Worm (Caenorhabditis elegans) whole organism, mixed stage, embryonic: ENCODE measurements around the gene ZK688.9.
A peak's percentile ranks its signal among the peaks of the same experiment; 100 is the strongest.

Source experiments
- M03D4.4 ChIP-seq: sonication (generic microtip); optimal IDR thresholded peaks from 2 replicates; lab custom pipeline; 2017; ENCODE audit warnings: mild to moderate bottlenecking, missing genetic modification characterization, missing compliant biosample characterization
- bed-3 ChIP-seq: fragments of 200-800 bp; sonication (Bioruptor generic); optimal IDR thresholded peaks from 3 replicates; lab custom pipeline; 2018; ENCODE audit warnings: mild to moderate bottlenecking, missing genetic modification characterization, moderate library complexity, missing compliant biosample characterization
- ceh-39 ChIP-seq: fragments of 150-350 bp; optimal IDR thresholded peaks from 2 replicates; lab custom pipeline; 2014; ENCODE audit warnings: missing biosample characterization, missing genetic modification characterization
- ceh-43 ChIP-seq: fragments of 200-800 bp; sonication (Bioruptor generic); optimal IDR thresholded peaks from 2 replicates; lab custom pipeline; 2018; ENCODE audit warnings: mild to moderate bottlenecking, missing genetic modification characterization, moderate library complexity, missing compliant biosample characterization
- ceh-83 ChIP-seq: fragments of 200-800 bp; sonication (Bioruptor generic); optimal IDR thresholded peaks from 2 replicates; lab custom pipeline; 2018; ENCODE audit warnings: mild to moderate bottlenecking, missing genetic modification characterization, missing compliant biosample characterization
- ces-1 ChIP-seq: fragments of 150-350 bp; optimal IDR thresholded peaks from 2 replicates; lab custom pipeline; 2014; ENCODE audit warnings: missing biosample characterization, missing genetic modification reagents, missing genetic modification characterization
- cnd-1 ChIP-seq: fragments of 200-800 bp; sonication (Bioruptor generic); optimal IDR thresholded peaks from 2 replicates; lab custom pipeline; 2018; ENCODE audit warnings: mild to moderate bottlenecking, missing genetic modification characterization, missing compliant biosample characterization
- drap-1 ChIP-seq: fragments of 200-800 bp; sonication (Bioruptor generic); optimal IDR thresholded peaks from 3 replicates; lab custom pipeline; 2018; ENCODE audit warnings: mild to moderate bottlenecking, missing genetic modification characterization, missing compliant biosample characterization
- elt-1 ChIP-seq: sonication (generic microtip); optimal IDR thresholded peaks from 2 replicates; lab custom pipeline; 2017; ENCODE audit warnings: missing genetic modification characterization, mild to moderate bottlenecking, missing compliant biosample characterization, antibody characterized with exemption, moderate library complexity, borderline replicate concordance; ENCODE audit not compliant: insufficient read depth
- elt-3 ChIP-seq: fragments of 150-350 bp; optimal IDR thresholded peaks from 2 replicates; lab custom pipeline; 2014; ENCODE audit warnings: missing biosample characterization, missing genetic modification characterization
- flh-1 ChIP-seq: fragments of 200-800 bp; sonication (Bioruptor generic); optimal IDR thresholded peaks from 2 replicates; lab custom pipeline; 2018; ENCODE audit warnings: mild to moderate bottlenecking, missing genetic modification characterization, moderate library complexity, missing compliant biosample characterization
- ham-2 ChIP-seq: fragments of 200-800 bp; sonication (Bioruptor generic); optimal IDR thresholded peaks from 2 replicates; lab custom pipeline; 2018; ENCODE audit warnings: mild to moderate bottlenecking, missing genetic modification characterization, missing compliant biosample characterization
- hlh-1 ChIP-seq: fragments of 150-350 bp; optimal IDR thresholded peaks from 2 replicates; lab custom pipeline; 2014; ENCODE audit warnings: missing biosample characterization, missing genetic modification reagents, missing genetic modification characterization
- lin-13 ChIP-seq: fragments of 150-350 bp; optimal IDR thresholded peaks from 2 replicates; lab custom pipeline; 2014; ENCODE audit warnings: missing biosample characterization, missing genetic modification characterization
- lin-32 ChIP-seq: fragments of 200-800 bp; sonication (Bioruptor generic); optimal IDR thresholded peaks from 2 replicates; lab custom pipeline; 2018; ENCODE audit warnings: mild to moderate bottlenecking, missing genetic modification characterization, missing compliant biosample characterization
- lsy-2 ChIP-seq: fragments of 150-350 bp; optimal IDR thresholded peaks from 2 replicates; lab custom pipeline; 2014; ENCODE audit warnings: missing biosample characterization, missing genetic modification characterization
- mab-5 ChIP-seq: fragments of 150-350 bp; optimal IDR thresholded peaks from 2 replicates; lab custom pipeline; 2014; ENCODE audit warnings: missing biosample characterization, missing genetic modification characterization
- mep-1 ChIP-seq: fragments of 150-350 bp; optimal IDR thresholded peaks from 2 replicates; lab custom pipeline; 2017; ENCODE audit warnings: missing biosample characterization, missing genetic modification reagents, missing genetic modification characterization, inconsistent platforms
- nhr-12 ChIP-seq: fragments of 150-350 bp; optimal IDR thresholded peaks from 2 replicates; lab custom pipeline; 2014; ENCODE audit warnings: missing biosample characterization, missing genetic modification characterization
- nhr-2 ChIP-seq: fragments of 150-350 bp; optimal IDR thresholded peaks from 2 replicates; lab custom pipeline; 2014; ENCODE audit warnings: missing biosample characterization, missing genetic modification characterization
- nhr-237 ChIP-seq: fragments of 150-350 bp; optimal IDR thresholded peaks from 2 replicates; lab custom pipeline; 2014; ENCODE audit warnings: missing biosample characterization, missing genetic modification characterization
- nhr-76 ChIP-seq: sonication (generic microtip); optimal IDR thresholded peaks from 2 replicates; lab custom pipeline; 2017; ENCODE audit warnings: missing biosample characterization, missing genetic modification characterization
- pha-4 ChIP-seq: fragments of 150-350 bp; optimal IDR thresholded peaks from 2 replicates; lab custom pipeline; 2018; ENCODE audit warnings: missing biosample characterization, missing genetic modification reagents, missing genetic modification characterization
- sem-2 ChIP-seq: fragments of 200-800 bp; sonication (Bioruptor generic); optimal IDR thresholded peaks from 2 replicates; lab custom pipeline; 2018; ENCODE audit warnings: mild to moderate bottlenecking, missing genetic modification characterization, missing compliant biosample characterization
- snpc-4 ChIP-seq: fragments of 150-350 bp; optimal IDR thresholded peaks from 2 replicates; lab custom pipeline; 2014; ENCODE audit warnings: missing biosample characterization, missing genetic modification characterization
- sptf-1 ChIP-seq: sonication (generic microtip); optimal IDR thresholded peaks from 2 replicates; lab custom pipeline; 2017; ENCODE audit warnings: mild to moderate bottlenecking, missing genetic modification characterization, moderate library complexity, missing compliant biosample characterization
- tbx-8 ChIP-seq: fragments of 200-800 bp; sonication (Bioruptor generic); optimal IDR thresholded peaks from 2 replicates; lab custom pipeline; 2018; ENCODE audit warnings: mild to moderate bottlenecking, missing genetic modification characterization, moderate library complexity, missing compliant biosample characterization
- unc-120 ChIP-seq: sonication (generic microtip); optimal IDR thresholded peaks from 2 replicates; lab custom pipeline; 2017; ENCODE audit warnings: missing genetic modification characterization, missing compliant biosample characterization; ENCODE audit not compliant: poor library complexity, severe bottlenecking
- unc-39 ChIP-seq: fragments of 150-350 bp; optimal IDR thresholded peaks from 2 replicates; lab custom pipeline; 2014; ENCODE audit warnings: missing biosample characterization, missing genetic modification characterization
- unc-62 ChIP-seq: fragments of 150-350 bp; optimal IDR thresholded peaks from 2 replicates; lab custom pipeline; 2014; ENCODE audit warnings: missing biosample characterization, missing genetic modification reagents, missing genetic modification characterization
- zip-8 ChIP-seq: fragments of 150-350 bp; optimal IDR thresholded peaks from 2 replicates; lab custom pipeline; 2014; ENCODE audit warnings: missing biosample characterization, missing genetic modification characterization
- ztf-11 ChIP-seq: fragments of 150-350 bp; optimal IDR thresholded peaks from 2 replicates; lab custom pipeline; 2014; ENCODE audit warnings: missing biosample characterization, missing genetic modification characterization

Gene ZK688.9

DNA sequence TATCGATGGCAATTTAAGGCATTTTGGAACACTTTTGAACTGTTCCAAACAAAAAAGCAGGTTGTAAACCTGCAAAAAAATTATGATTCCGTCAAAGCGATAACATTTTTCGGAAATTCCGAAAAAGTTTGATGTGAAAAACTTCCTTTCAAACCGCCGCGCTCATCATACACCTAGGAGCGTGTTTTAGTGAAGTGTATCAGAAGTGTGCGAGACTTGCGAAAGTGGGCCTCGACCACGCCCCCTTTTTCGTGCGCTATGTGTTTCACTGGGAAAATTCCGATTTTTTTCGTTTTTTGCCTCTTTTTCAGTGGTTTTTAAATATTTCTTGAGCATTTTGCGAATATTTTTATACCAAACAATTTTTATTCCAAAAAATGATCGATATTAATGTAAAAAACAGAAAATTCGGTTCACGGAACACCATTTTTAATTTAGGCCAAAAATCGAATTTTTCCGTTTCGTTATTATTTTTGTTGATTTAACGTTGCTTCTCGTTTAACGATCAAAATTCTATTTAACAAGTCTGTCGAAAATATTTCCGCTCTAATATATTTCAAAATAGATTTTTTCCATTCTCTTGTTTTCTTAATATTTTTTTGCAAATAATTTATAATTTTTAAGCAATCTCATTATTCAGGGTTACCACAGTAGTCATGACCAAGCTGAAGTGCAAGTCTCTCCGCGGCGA is 28.2 kb downstream of the ZK688.9 start, which contains the start of gene rpl-35 (continued):
- TF ChIP-seq sptf-1 (tag; lab: Kevin White, UChicago), result peak; percentile 97
- peak; percentile 100 for TF ChIP-seq mep-1
- TF ChIP-seq mab-5, result peak; percentile 66
- TF ChIP-seq bed-3, result peak; percentile 76
- peak; percentile 95 for TF ChIP-seq unc-120

DNA sequence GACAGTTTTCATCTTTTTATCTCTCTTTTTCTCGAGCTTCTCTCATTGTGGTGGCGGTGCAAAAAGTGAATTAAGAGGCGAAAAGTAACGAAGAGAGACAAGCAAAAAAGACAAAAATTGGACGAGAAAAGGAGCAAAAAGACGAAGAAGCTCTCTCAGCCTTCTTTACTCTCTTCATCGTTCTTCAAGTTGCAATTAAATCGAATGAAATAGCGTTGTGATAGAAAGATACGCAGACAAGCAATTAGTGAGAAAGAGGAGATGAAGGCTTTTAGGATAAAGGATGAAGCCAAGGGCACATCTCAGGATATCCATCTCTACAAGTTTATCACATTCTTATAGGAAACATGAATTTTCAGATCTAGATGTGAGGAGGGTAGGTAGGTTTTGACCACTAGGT is 34.6 kb downstream of the ZK688.9 start:
- TF ChIP-seq tbx-8 (GFP tag; lab: Kevin White, UChicago), result no peak
- TF ChIP-seq ces-1 (GFP tag; lab: Kevin White, UChicago), result peak; percentile 91

DNA sequence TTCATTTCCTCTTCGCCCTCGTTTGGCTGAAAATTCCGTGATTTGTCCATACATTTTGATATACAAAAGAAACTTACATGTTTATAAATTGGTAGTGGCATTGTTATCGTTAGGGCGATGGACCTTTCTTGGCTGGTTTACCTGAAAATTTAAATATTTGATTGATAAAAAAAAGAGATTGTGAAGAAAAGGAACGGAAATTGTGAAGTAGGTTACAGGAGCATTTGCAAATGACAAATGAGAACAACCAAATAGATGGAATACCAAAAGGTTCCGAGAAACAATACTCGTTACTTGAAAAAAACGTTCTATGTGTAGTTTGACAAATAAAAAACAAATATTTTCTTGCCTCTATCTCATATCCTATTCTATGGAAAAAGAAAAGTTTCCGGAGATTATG is 39.3 kb downstream of the ZK688.9 start, which contains the start of gene ZK652.8:
TSS of gene ZK652.8 (minus strand) at position 101 of the 400 bp plus-strand sequence.
- no peak for TF ChIP-seq drap-1 (GFP tag; lab: Kevin White, UChicago)
- no peak for TF ChIP-seq pha-4
- TF ChIP-seq ceh-39 (tag; lab: Kevin White, UChicago), result no peak
- no peak for TF ChIP-seq nhr-76
- no peak for TF ChIP-seq unc-39 (tag; lab: Kevin White, UChicago)
- no peak for TF ChIP-seq tbx-8 (GFP tag; lab: Kevin White, UChicago)
- TF ChIP-seq cnd-1, result no peak
- TF ChIP-seq lin-32 (GFP tag; lab: Kevin White, UChicago), result no peak
- TF ChIP-seq nhr-237, result no peak
- TF ChIP-seq elt-1 (tag; lab: Kevin White, UChicago), result no peak
- TF ChIP-seq nhr-12 (tag; lab: Kevin White, UChicago), result no peak
- TF ChIP-seq ces-1 (GFP tag; lab: Kevin White, UChicago), result no peak
- no peak for TF ChIP-seq elt-3 (tag; lab: Kevin White, UChicago)
- TF ChIP-seq ceh-43 (GFP tag; lab: Kevin White, UChicago), result no peak
- no peak for TF ChIP-seq lsy-2 (tag; lab: Kevin White, UChicago)
- no peak for TF ChIP-seq unc-120
- no peak for TF ChIP-seq sptf-1 (tag; lab: Kevin White, UChicago)
- TF ChIP-seq hlh-1 (tag; lab: Kevin White, UChicago), result no peak
- no peak for TF ChIP-seq snpc-4 (tag; lab: Kevin White, UChicago)
- no peak for TF ChIP-seq sem-2 (GFP tag; lab: Kevin White, UChicago)

DNA sequence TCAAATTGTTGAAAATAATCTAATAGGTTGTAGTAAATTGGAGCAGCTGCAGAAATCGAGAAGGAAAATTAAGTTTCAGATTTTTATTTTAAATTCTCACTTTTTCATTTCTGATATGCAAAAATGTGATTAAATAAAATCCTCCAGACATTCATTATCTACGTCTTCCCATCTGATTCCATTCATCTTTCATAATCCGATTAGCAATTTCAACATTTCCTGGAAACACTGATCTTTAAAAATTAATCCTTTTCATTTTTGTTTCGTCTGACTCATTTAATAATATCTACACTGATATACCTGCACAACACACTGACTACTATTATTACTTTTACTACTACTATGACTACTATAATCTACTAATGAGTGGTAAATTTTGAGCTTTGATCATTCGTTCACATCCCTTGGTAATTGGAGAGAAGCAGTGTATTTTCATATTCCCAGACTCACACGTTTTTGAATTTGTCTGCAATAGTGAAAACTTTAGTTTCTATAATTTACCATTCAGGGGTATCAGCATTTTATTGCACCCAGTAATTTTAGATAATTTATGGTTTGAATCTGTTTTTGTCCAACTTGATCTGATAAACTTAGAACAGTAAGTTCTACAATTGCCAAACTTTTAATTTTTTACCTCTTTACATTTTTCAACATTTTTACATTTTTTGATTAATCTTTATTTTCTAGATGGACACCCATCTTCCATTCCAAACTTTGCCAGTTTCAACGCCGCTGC is 43.7 kb downstream of the ZK688.9 start, which contains the start of gene ceh-23:
TSS of gene ceh-23 (plus strand) at position 686 of the 736 bp plus-strand sequence.
- TF ChIP-seq ceh-43 (GFP tag; lab: Kevin White, UChicago) (no peak), nhr-237 (no peak), ces-1 (GFP tag; lab: Kevin White, UChicago) (no peak), elt-1 (tag; lab: Kevin White, UChicago) (no peak), pha-4 (no peak), unc-39 (tag; lab: Kevin White, UChicago) (no peak), ztf-11 (tag; lab: Kevin White, UChicago) (no peak), ham-2 (GFP tag; lab: Kevin White, UChicago) (no peak), flh-1 (no peak), bed-3 (no peak), cnd-1 (no peak), ceh-83 (GFP tag; lab: Kevin White, UChicago) (no peak), nhr-76 (no peak), snpc-4 (tag; lab: Kevin White, UChicago) (no peak), mab-5 (no peak)

DNA sequence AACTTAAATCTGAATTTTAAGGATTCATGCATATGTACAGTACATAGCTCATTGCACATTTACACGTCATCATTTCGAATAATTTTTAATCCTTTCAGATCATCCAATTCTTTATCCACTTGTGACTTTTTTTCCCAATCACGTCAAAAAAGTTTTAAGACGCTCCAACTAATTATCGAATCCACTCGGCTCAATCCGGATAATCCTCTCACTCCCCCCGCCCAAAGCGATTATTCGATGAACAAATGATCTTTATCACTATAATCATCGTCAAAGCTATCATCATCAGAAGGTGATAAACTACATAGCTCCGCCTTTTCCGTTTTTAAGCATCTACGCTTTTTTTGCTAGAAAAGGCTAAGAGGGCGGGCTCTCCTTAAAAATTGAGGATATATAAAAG is 45.2 kb downstream of the ZK688.9 start:
- TF ChIP-seq elt-3 (tag; lab: Kevin White, UChicago) (no peak), pha-4 (no peak), ceh-39 (tag; lab: Kevin White, UChicago) (no peak), elt-1 (tag; lab: Kevin White, UChicago) (no peak), cnd-1 (no peak), lin-32 (GFP tag; lab: Kevin White, UChicago) (no peak), lsy-2 (tag; lab: Kevin White, UChicago) (no peak), nhr-237 (no peak), lin-13 (no peak), M03D4.4 (tag; lab: Kevin White, UChicago) (no peak), unc-62 (GFP tag; lab: Kevin White, UChicago) (no peak), zip-8 (no peak), ztf-11 (tag; lab: Kevin White, UChicago) (no peak), tbx-8 (GFP tag; lab: Kevin White, UChicago) (no peak), sem-2 (GFP tag; lab: Kevin White, UChicago) (no peak), ceh-83 (GFP tag; lab: Kevin White, UChicago) (no peak), bed-3 (no peak), hlh-1 (tag; lab: Kevin White, UChicago) (no peak), sptf-1 (tag; lab: Kevin White, UChicago) (no peak), nhr-2 (tag; lab: Kevin White, UChicago) (no peak)
